Worm (Caenorhabditis elegans) whole organism, late embryonic: ENCODE results near the gene R12B2.8.

Source experiments
- C08G9.2 ChIP-seq: sonication (generic microtip); optimal IDR thresholded peaks from 2 replicates; lab custom pipeline; 2016; ENCODE audit warnings: mild to moderate bottlenecking, missing genetic modification characterization, moderate library complexity, missing compliant biosample characterization
- C38D4.7 ChIP-seq: fragments of 200-800 bp; sonication (Bioruptor generic); optimal IDR thresholded peaks from 2 replicates; lab custom pipeline; 2018; ENCODE audit warnings: mild to moderate bottlenecking, missing genetic modification characterization, moderate library complexity, missing compliant biosample characterization
- F13H6.1 ChIP-seq: sonication (generic microtip); optimal IDR thresholded peaks from 2 replicates; lab custom pipeline; 2016; ENCODE audit warnings: missing genetic modification characterization, missing compliant biosample characterization
- K02D7.2 ChIP-seq: sonication (generic microtip); optimal IDR thresholded peaks from 2 replicates; lab custom pipeline; 2017; ENCODE audit warnings: mild to moderate bottlenecking, missing genetic modification characterization, missing compliant biosample characterization
- K09A11.1 ChIP-seq: sonication (generic microtip); optimal IDR thresholded peaks from 2 replicates; lab custom pipeline; 2017; ENCODE audit warnings: antibody characterized with exemption, mild to moderate bottlenecking, missing genetic modification characterization, missing compliant biosample characterization; ENCODE audit not compliant: insufficient read depth
- Y22D7AL.16 ChIP-seq: sonication (generic microtip); optimal IDR thresholded peaks from 2 replicates; lab custom pipeline; 2016; ENCODE audit warnings: missing genetic modification characterization, missing compliant biosample characterization
- ama-1 ChIP-seq: fragments of 150-350 bp; optimal IDR thresholded peaks from 2 replicates; lab custom pipeline; 2014
- ceh-14 ChIP-seq: sonication (generic microtip); optimal IDR thresholded peaks from 2 replicates; lab custom pipeline; 2016; ENCODE audit warnings: missing genotype, missing genetic modification characterization, missing compliant biosample characterization
- ceh-18 ChIP-seq: sonication (generic microtip); optimal IDR thresholded peaks from 2 replicates; lab custom pipeline; 2016; ENCODE audit warnings: missing genetic modification characterization, missing compliant biosample characterization
- ceh-2 ChIP-seq: sonication (generic microtip); optimal IDR thresholded peaks from 2 replicates; lab custom pipeline; 2016; ENCODE audit warnings: missing genotype, missing genetic modification characterization, missing compliant biosample characterization
- ceh-31 ChIP-seq: sonication (generic microtip); optimal IDR thresholded peaks from 2 replicates; lab custom pipeline; 2016; ENCODE audit warnings: missing genetic modification characterization, missing compliant biosample characterization
- ceh-34 ChIP-seq: sonication (generic microtip); optimal IDR thresholded peaks from 2 replicates; lab custom pipeline; 2016; ENCODE audit warnings: mild to moderate bottlenecking, missing genetic modification characterization, missing compliant biosample characterization
- ceh-45 ChIP-seq: fragments of 200-800 bp; sonication (Bioruptor generic); IDR thresholded peaks from 2 replicates; pipeline ENCODE4 v1.3.6; 2022; ENCODE audit warnings: missing genetic modification reagents, missing genetic modification characterization, missing compliant biosample characterization
- ceh-48 ChIP-seq: sonication (generic microtip); optimal IDR thresholded peaks from 2 replicates; lab custom pipeline; 2016; ENCODE audit warnings: missing genetic modification characterization, inconsistent platforms, missing compliant biosample characterization
- ceh-9 ChIP-seq: sonication (generic microtip); optimal IDR thresholded peaks from 2 replicates; lab custom pipeline; 2016; ENCODE audit warnings: mild to moderate bottlenecking, missing genetic modification characterization, inconsistent platforms, missing compliant biosample characterization
- dmd-4 ChIP-seq: sonication (generic microtip); optimal IDR thresholded peaks from 2 replicates; lab custom pipeline; 2016; ENCODE audit warnings: borderline replicate concordance, missing genetic modification characterization, missing compliant biosample characterization
- dve-1 ChIP-seq: sonication (generic microtip); optimal IDR thresholded peaks from 2 replicates; lab custom pipeline; 2017; ENCODE audit warnings: antibody characterized with exemption, mild to moderate bottlenecking, missing genetic modification characterization, missing compliant biosample characterization
- elt-2 ChIP-seq: sonication (generic microtip); optimal IDR thresholded peaks from 2 replicates; lab custom pipeline; 2016; ENCODE audit warnings: missing genetic modification reagents, missing genetic modification characterization, missing compliant biosample characterization
- ets-4 ChIP-seq: sonication (generic microtip); optimal IDR thresholded peaks from 2 replicates; lab custom pipeline; 2016; ENCODE audit warnings: missing genetic modification characterization, missing compliant biosample characterization
- fax-1 ChIP-seq: sonication (generic microtip); optimal IDR thresholded peaks from 2 replicates; lab custom pipeline; 2016; ENCODE audit warnings: missing genotype, missing genetic modification characterization, missing compliant biosample characterization
- fkh-10 ChIP-seq: fragments of 150-350 bp; optimal IDR thresholded peaks from 2 replicates; lab custom pipeline; 2014; ENCODE audit warnings: missing biosample characterization, missing genetic modification reagents, missing genetic modification characterization
- gmeb-2 ChIP-seq: sonication (generic microtip); optimal IDR thresholded peaks from 2 replicates; lab custom pipeline; 2016; ENCODE audit warnings: missing genetic modification characterization, inconsistent platforms, missing compliant biosample characterization
- hlh-15 ChIP-seq: sonication (generic microtip); optimal IDR thresholded peaks from 2 replicates; lab custom pipeline; 2016; ENCODE audit warnings: missing genetic modification characterization, missing compliant biosample characterization
- hlh-30 ChIP-seq: sonication (generic microtip); optimal IDR thresholded peaks from 2 replicates; lab custom pipeline; 2017; ENCODE audit warnings: antibody characterized with exemption, missing genetic modification characterization, missing compliant biosample characterization; ENCODE audit not compliant: insufficient read depth
- hlh-8 ChIP-seq: sonication (generic microtip); optimal IDR thresholded peaks from 2 replicates; lab custom pipeline; 2016; ENCODE audit warnings: missing genotype, missing genetic modification characterization, missing compliant biosample characterization
- lin-11 ChIP-seq: fragments of 200-800 bp; sonication (Bioruptor generic); optimal IDR thresholded peaks from 2 replicates; lab custom pipeline; 2018; ENCODE audit warnings: mild to moderate bottlenecking, missing genetic modification characterization, missing compliant biosample characterization
- madf-2 ChIP-seq: sonication (generic microtip); optimal IDR thresholded peaks from 2 replicates; lab custom pipeline; 2017; ENCODE audit warnings: missing genetic modification characterization, missing compliant biosample characterization
- nfya-1 ChIP-seq: sonication (generic microtip); optimal IDR thresholded peaks from 2 replicates; lab custom pipeline; 2017; ENCODE audit warnings: missing genetic modification characterization, mild to moderate bottlenecking, missing compliant biosample characterization, antibody characterized with exemption, moderate library complexity
- pat-9 ChIP-seq: fragments of 200-800 bp; sonication (Bioruptor generic); optimal IDR thresholded peaks from 2 replicates; lab custom pipeline; 2018; ENCODE audit warnings: mild to moderate bottlenecking, missing genetic modification characterization, moderate library complexity, missing compliant biosample characterization
- pax-1 ChIP-seq: fragments of 150-350 bp; optimal IDR thresholded peaks from 2 replicates; lab custom pipeline; 2014; ENCODE audit warnings: missing biosample characterization, missing genetic modification characterization
- pha-2 ChIP-seq: sonication (generic microtip); optimal IDR thresholded peaks from 2 replicates; lab custom pipeline; 2017; ENCODE audit warnings: mild to moderate bottlenecking, missing genetic modification characterization, missing compliant biosample characterization
- pqm-1 ChIP-seq: sonication (generic microtip); optimal IDR thresholded peaks from 2 replicates; lab custom pipeline; 2016; ENCODE audit warnings: missing genetic modification characterization, missing compliant biosample characterization
- pros-1 ChIP-seq: fragments of 150-350 bp; optimal IDR thresholded peaks from 2 replicates; lab custom pipeline; 2014; ENCODE audit warnings: missing biosample characterization, missing genetic modification reagents, missing genetic modification characterization
- ref-2 ChIP-seq: sonication (generic microtip); optimal IDR thresholded peaks from 2 replicates; lab custom pipeline; 2016; ENCODE audit warnings: missing genetic modification characterization, missing compliant biosample characterization
- rnt-1 ChIP-seq: sonication (generic microtip); optimal IDR thresholded peaks from 2 replicates; lab custom pipeline; 2016; ENCODE audit warnings: missing genetic modification characterization, missing compliant biosample characterization
- sox-2 ChIP-seq: fragments of 200-800 bp; sonication (Bioruptor generic); IDR thresholded peaks from 2 replicates; pipeline ENCODE4 v1.3.6; 2022; ENCODE audit warnings: missing genetic modification reagents, missing genetic modification characterization, missing compliant biosample characterization
- tbx-2 ChIP-seq: sonication (generic microtip); optimal IDR thresholded peaks from 2 replicates; lab custom pipeline; 2016; ENCODE audit warnings: missing genetic modification characterization, missing compliant biosample characterization
- tbx-7 ChIP-seq: sonication (generic microtip); optimal IDR thresholded peaks from 2 replicates; lab custom pipeline; 2016; ENCODE audit warnings: missing genotype, missing genetic modification characterization, missing compliant biosample characterization
- unc-42 ChIP-seq: sonication (generic microtip); optimal IDR thresholded peaks from 2 replicates; lab custom pipeline; 2016; ENCODE audit warnings: missing genotype, missing genetic modification characterization, missing compliant biosample characterization
- unc-55 ChIP-seq: sonication (generic microtip); optimal IDR thresholded peaks from 2 replicates; lab custom pipeline; 2017; ENCODE audit warnings: missing biosample characterization, missing genetic modification reagents, missing genetic modification characterization
- unc-86 ChIP-seq: sonication (generic microtip); optimal IDR thresholded peaks from 2 replicates; lab custom pipeline; 2016; ENCODE audit warnings: missing genetic modification characterization, missing compliant biosample characterization
- zip-5 ChIP-seq: sonication (generic microtip); optimal IDR thresholded peaks from 2 replicates; lab custom pipeline; 2016; ENCODE audit warnings: missing genetic modification characterization, missing compliant biosample characterization

Gene R12B2.8

DNA sequence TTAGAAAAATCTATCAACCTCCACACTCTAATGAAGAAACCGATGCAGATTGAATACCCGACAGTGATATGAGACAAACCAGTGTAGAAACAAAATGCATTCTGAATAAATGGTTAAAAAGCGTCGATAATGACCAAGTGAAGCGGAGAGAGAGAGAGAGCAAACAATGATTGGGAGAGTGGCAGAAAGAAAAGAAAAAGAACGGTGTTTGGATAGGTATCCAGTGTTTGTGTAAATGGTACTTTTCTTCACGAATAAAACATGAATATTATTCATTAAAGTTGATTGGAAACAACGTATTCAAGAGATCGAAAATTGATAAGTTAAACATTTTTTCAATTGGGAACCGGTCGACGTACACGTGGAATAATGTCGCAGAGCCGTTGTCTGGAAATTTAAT is 45.7 kb downstream of the R12B2.8 start, which contains the start of gene F01F1.15:
F01F1.15 (minus strand) TSS at position 101 of the 400 bp plus-strand sequence.
- TF ChIP-seq K09A11.1 (tag; lab: Kevin White, UChicago) (no peak), fax-1 (tag; lab: Kevin White, UChicago) (no peak), ceh-18 (tag; lab: Kevin White, UChicago) (no peak), dmd-4 (tag; lab: Kevin White, UChicago) (no peak), ceh-48 (tag; lab: Kevin White, UChicago) (no peak), K02D7.2 (tag; lab: Kevin White, UChicago) (no peak), Y22D7AL.16 (tag; lab: Kevin White, UChicago) (no peak), gmeb-2 (tag; lab: Kevin White, UChicago) (no peak), madf-2 (tag; lab: Kevin White, UChicago) (no peak)

DNA sequence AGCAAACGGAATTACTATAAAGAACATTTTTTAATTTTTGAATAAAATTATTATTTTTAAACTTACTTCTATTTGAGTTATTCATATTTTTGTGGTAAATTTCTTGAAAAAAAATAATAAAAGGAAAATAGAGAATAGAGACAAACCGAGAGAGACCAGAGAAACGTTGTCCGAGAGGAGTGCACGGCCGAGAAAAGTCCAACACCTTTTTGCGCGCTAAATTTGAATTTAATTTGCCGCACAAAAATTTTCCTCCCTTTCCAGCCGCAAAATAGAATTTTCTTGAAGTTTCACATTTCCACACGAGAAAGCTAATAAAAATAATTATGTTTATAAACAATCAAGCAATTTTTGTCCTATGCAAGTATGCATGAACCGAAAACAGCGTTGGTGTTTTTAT is 48.0 kb downstream of the R12B2.8 start, which contains the start of the genes F01F1.11 and F01F1.3:
F01F1.11 (minus strand) TSS at position 118 of the 400 bp plus-strand sequence.
F01F1.3 (plus strand) TSS at position 179 of the 400 bp plus-strand sequence.
- TF ChIP-seq ceh-2 (tag; lab: Kevin White, UChicago) (peak; percentile 80), ets-4 (tag; lab: Kevin White, UChicago) (peak; percentile 99), ceh-34 (peak; percentile 37), sox-2 (no peak), fax-1 (tag; lab: Kevin White, UChicago) (peak; percentile 53), pha-2 (tag; lab: Kevin White, UChicago) (no peak), zip-5 (tag; lab: Kevin White, UChicago) (peak; percentile 38), ceh-45 (GFP tag; lab: Robert Waterston, UW) (no peak), dve-1 (tag; lab: Kevin White, UChicago) (no peak), pat-9 (tag; lab: Kevin White, UChicago) (no peak), tbx-2 (tag; lab: Kevin White, UChicago) (peak; percentile 85), unc-55 (GFP tag; lab: Kevin White, UChicago) (no peak), tbx-7 (tag; lab: Kevin White, UChicago) (peak; percentile 64), hlh-30 (tag; lab: Kevin White, UChicago) (no peak), hlh-15 (no peak), nfya-1 (tag; lab: Kevin White, UChicago) (peak; percentile 7), ref-2 (peak; percentile 62), fkh-10 (GFP tag; lab: Kevin White, UChicago) (no peak), rnt-1 (peak; percentile 37), F13H6.1 (tag; lab: Kevin White, UChicago) (peak; percentile 19), unc-42 (tag; lab: Kevin White, UChicago) (peak; percentile 50), ceh-14 (tag; lab: Kevin White, UChicago) (peak; percentile 35), ceh-9 (tag; lab: Kevin White, UChicago) (no peak), lin-11 (tag; lab: Kevin White, UChicago) (no peak), C38D4.7 (GFP tag; lab: Kevin White, UChicago) (no peak), pros-1 (tag; lab: Kevin White, UChicago) (no peak), hlh-8 (no peak), elt-2 (tag; lab: Kevin White, UChicago) (peak; percentile 38), pax-1 (tag; lab: Kevin White, UChicago) (peak; percentile 14), ama-1 (lab: Kevin White, UChicago) (no peak), pqm-1 (no peak), unc-86 (tag; lab: Kevin White, UChicago) (no peak), ceh-31 (tag; lab: Kevin White, UChicago) (peak; percentile 89), C08G9.2 (tag; lab: Kevin White, UChicago) (peak; percentile 86)
